Worm (Caenorhabditis elegans) whole organism, L4/young adult: ENCODE data around the gene emb-5.

Experiments used
- W03F9.2 ChIP-seq: fragments of 150-350 bp; optimal IDR thresholded peaks from 2 replicates; lab custom pipeline; 2014; ENCODE audit warnings: missing biosample characterization, missing genetic modification characterization
- dao-5 ChIP-seq: sonication (generic microtip); optimal IDR thresholded peaks from 2 replicates; lab custom pipeline; 2016; ENCODE audit warnings: missing genotype, missing genetic modification characterization, moderate library complexity, missing compliant biosample characterization
- him-1 ChIP-seq: sonication (generic microtip); optimal IDR thresholded peaks from 2 replicates; lab custom pipeline; 2016; ENCODE audit warnings: missing genotype, missing genetic modification reagents, missing genetic modification characterization, missing compliant biosample characterization

DNA sequence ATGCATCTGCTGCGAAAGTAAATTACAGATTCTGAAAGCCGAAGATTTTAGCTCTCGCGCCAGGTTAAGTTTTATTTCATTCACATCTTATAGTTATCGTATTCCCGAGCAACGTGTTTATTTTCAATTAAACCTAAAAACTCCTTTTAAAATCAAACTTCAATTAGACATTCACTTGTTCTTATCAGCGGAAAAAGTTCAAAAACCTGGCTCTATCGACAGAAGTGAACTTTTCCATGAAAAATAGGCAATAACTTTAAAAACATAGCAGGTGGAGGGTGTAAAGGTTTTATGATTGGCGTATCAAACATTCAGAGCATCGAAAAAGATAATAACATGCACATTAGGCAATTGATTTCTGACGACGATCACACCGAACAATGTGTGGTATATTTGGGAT lies 31.5 kb downstream of the emb-5 start, which contains the start of gene ppat-1:
- TF ChIP-seq W03F9.2 (tag; lab: Kevin White, UChicago) = no peak
- no peak for TF ChIP-seq dao-5 (tag; lab: Kevin White, UChicago)
- no peak for TF ChIP-seq him-1 (tag; lab: Kevin White, UChicago)
